Fruit fly (Drosophila melanogaster) whole organism, pupa: ENCODE measurements around the gene ninaG.

ENCODE experiments used
- CG10348 ChIP-seq: fragments of 200-800 bp; sonication (Bioruptor generic); IDR thresholded peaks from 2 replicates; pipeline ENCODE4 v1.3.6; 2022; ENCODE audit warnings: missing biosample characterization, missing genetic modification characterization
- CG12605 ChIP-seq: fragments of 200-800 bp; sonication (Bioruptor generic); IDR thresholded peaks from 2 replicates; pipeline ENCODE4 v1.3.6; 2022; ENCODE audit warnings: missing biosample characterization, missing genetic modification characterization
- CG13204 ChIP-seq: fragments of 200-800 bp; sonication (Bioruptor generic); optimal IDR thresholded peaks from 2 replicates; lab custom pipeline; 2018; ENCODE audit warnings: missing biosample characterization, mild to moderate bottlenecking, missing genetic modification characterization, moderate library complexity
- CG14655 ChIP-seq: fragments of 200-800 bp; sonication (Bioruptor generic); optimal IDR thresholded peaks from 3 replicates; lab custom pipeline; 2017; ENCODE audit warnings: mild to moderate bottlenecking, missing biosample characterization, missing genetic modification reagents, missing genetic modification characterization
- CG15710 ChIP-seq: fragments of 200-800 bp; sonication (Bioruptor generic); optimal IDR thresholded peaks from 2 replicates; lab custom pipeline; 2018; ENCODE audit warnings: missing biosample characterization, mild to moderate bottlenecking, missing genetic modification characterization, moderate library complexity
- CG17806 ChIP-seq: fragments of 200-800 bp; sonication (Bioruptor generic); optimal IDR thresholded peaks from 2 replicates; lab custom pipeline; 2018; ENCODE audit warnings: missing biosample characterization, mild to moderate bottlenecking, missing genetic modification characterization, moderate library complexity
- CG32121 ChIP-seq: fragments of 200-800 bp; sonication (Bioruptor generic); IDR thresholded peaks from 2 replicates; pipeline ENCODE4 v1.3.6; 2022; ENCODE audit warnings: missing biosample characterization, missing genetic modification characterization
- CG34367 ChIP-seq: fragments of 200-800 bp; sonication (Bioruptor generic); optimal IDR thresholded peaks from 2 replicates; lab custom pipeline; 2018; ENCODE audit warnings: missing biosample characterization, mild to moderate bottlenecking, missing genetic modification characterization
- CG4496 ChIP-seq: fragments of 200-800 bp; sonication (Bioruptor generic); IDR thresholded peaks from 3 replicates; pipeline ENCODE4 v1.3.6; 2022; ENCODE audit warnings: missing biosample characterization, missing genetic modification characterization
- CG8159 ChIP-seq: fragments of 200-800 bp; sonication (Bioruptor generic); optimal IDR thresholded peaks from 3 replicates; lab custom pipeline; 2018; ENCODE audit warnings: missing biosample characterization, mild to moderate bottlenecking, missing genetic modification characterization, moderate library complexity
- CG8301 ChIP-seq: fragments of 200-800 bp; sonication (Bioruptor generic); optimal IDR thresholded peaks from 2 replicates; lab custom pipeline; 2018; ENCODE audit warnings: missing biosample characterization, mild to moderate bottlenecking, missing genetic modification characterization
- CG9948 ChIP-seq: fragments of 200-800 bp; sonication (Bioruptor generic); optimal IDR thresholded peaks from 2 replicates; lab custom pipeline; 2018; ENCODE audit warnings: missing biosample characterization, mild to moderate bottlenecking, missing genetic modification characterization, moderate library complexity
- D1 ChIP-seq: fragments of 200-800 bp; sonication (Bioruptor generic); optimal IDR thresholded peaks from 2 replicates; lab custom pipeline; 2018; ENCODE audit warnings: missing biosample characterization, mild to moderate bottlenecking, missing genetic modification characterization, moderate library complexity
- EcR ChIP-seq: fragments of 200-800 bp; sonication (Bioruptor generic); optimal IDR thresholded peaks from 3 replicates; lab custom pipeline; 2019; ENCODE audit warnings: missing biosample characterization, missing genetic modification characterization, mild to moderate bottlenecking, moderate library complexity, missing genetic modification reagents
- Ets98B ChIP-seq: fragments of 200-800 bp; sonication (Bioruptor generic); IDR thresholded peaks from 2 replicates; pipeline ENCODE4 v1.3.6; 2022; ENCODE audit warnings: missing biosample characterization, missing genetic modification characterization
- Pif1A ChIP-seq: fragments of 200-800 bp; sonication (Bioruptor generic); optimal IDR thresholded peaks from 3 replicates; lab custom pipeline; 2016; ENCODE audit warnings: missing biosample characterization, missing genetic modification characterization
- Pif1B ChIP-seq: fragments of 200-800 bp; sonication (Bioruptor generic); optimal IDR thresholded peaks from 3 replicates; lab custom pipeline; 2016; ENCODE audit warnings: missing biosample characterization, missing genetic modification characterization
- Snoo ChIP-seq: fragments of 200-800 bp; sonication (Bioruptor generic); optimal IDR thresholded peaks from 3 replicates; lab custom pipeline; 2017; ENCODE audit warnings: missing biosample characterization, mild to moderate bottlenecking, missing genetic modification characterization, inconsistent platforms
- fd96Ca ChIP-seq: fragments of 200-800 bp; sonication (Bioruptor generic); IDR thresholded peaks from 3 replicates; pipeline ENCODE4 v1.3.6; 2022; ENCODE audit warnings: missing biosample characterization, missing genetic modification characterization
- gl ChIP-seq: fragments of 200-800 bp; sonication (Bioruptor generic); optimal IDR thresholded peaks from 2 replicates; lab custom pipeline; 2018; ENCODE audit warnings: missing biosample characterization, mild to moderate bottlenecking, missing genetic modification characterization
- rn ChIP-seq: fragments of 200-800 bp; sonication (Bioruptor generic); IDR thresholded peaks from 2 replicates; pipeline ENCODE4 v1.3.6; 2022; ENCODE audit warnings: missing biosample characterization, missing genetic modification characterization

ninaG gene

DNA sequence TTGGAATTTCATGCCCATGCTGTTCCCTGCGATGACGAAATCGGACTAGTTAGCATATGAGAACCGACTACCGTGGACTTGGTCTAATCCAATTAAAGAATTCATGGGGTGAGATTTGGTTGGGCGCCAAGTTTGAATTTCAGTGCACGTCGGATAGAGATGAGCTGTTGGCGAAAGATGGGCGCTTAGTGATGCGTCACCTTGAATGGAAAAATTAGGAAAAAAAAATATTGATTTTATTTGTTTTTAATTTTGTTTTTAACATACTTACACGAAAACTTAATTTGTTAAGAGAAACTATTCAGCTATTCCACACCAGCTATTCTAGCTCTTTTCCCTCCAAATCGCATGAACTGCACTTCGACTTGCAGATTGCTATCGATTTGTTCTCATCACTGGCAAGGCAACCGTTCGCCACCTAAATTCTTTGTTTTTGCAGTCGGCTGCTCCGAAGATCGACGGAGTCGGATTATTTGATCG lies at the start of gene ninaG, which contains the start of gene Sptz:
Gene ninaG (minus strand): TSS at position 51 of the 480 bp plus-strand sequence.
Gene Sptz (plus strand): TSS at position 450 of the 480 bp plus-strand sequence.
- no peak for TF ChIP-seq CG13204 (GFP tag; lab: Kevin White, UChicago)
- peak; percentile 88 for TF ChIP-seq CG15710 (tag; lab: Kevin White, UChicago)
- peak; percentile 90 for TF ChIP-seq Snoo (tag; lab: Kevin White, UChicago)
- peak; percentile 91 for TF ChIP-seq Ets98B
- TF ChIP-seq fd96Ca (GFP tag; lab: Robert Waterston, UW) = peak; percentile 98
- peak; percentile 85 for TF ChIP-seq CG17806 (tag; lab: Kevin White, UChicago)
- TF ChIP-seq CG14655 (GFP tag; lab: Kevin White, UChicago) = no peak
- peak; percentile 88 for TF ChIP-seq CG8159 (tag; lab: Kevin White, UChicago)
- no peak for TF ChIP-seq D1 (tag; lab: Kevin White, UChicago)
- no peak for TF ChIP-seq Pif1B (GFP tag; lab: Kevin White, UChicago)
- TF ChIP-seq CG9948 = peak; percentile 85
- TF ChIP-seq rn (GFP tag; lab: Robert Waterston, UW) = peak; percentile 92
- TF ChIP-seq Pif1A = no peak
- TF ChIP-seq gl (tag; lab: Kevin White, UChicago) = peak; percentile 64
- TF ChIP-seq CG10348 (GFP tag; lab: Robert Waterston, UW) = peak; percentile 89
- TF ChIP-seq CG12605 (GFP tag; lab: Robert Waterston, UW) = peak; percentile 79
- peak; percentile 94 for TF ChIP-seq CG32121
- TF ChIP-seq EcR (GFP tag; lab: Kevin White, UChicago) = no peak
- peak; percentile 93 for TF ChIP-seq CG4496 (GFP tag; lab: Robert Waterston, UW)
- TF ChIP-seq CG34367 (tag; lab: Kevin White, UChicago) = peak; percentile 85
- no peak for TF ChIP-seq CG8301

- TF ChIP-seq CG14655 (GFP tag; lab: Kevin White, UChicago) (peak; percentile 26), CG10348 (GFP tag; lab: Robert Waterston, UW) (no peak)
- TF ChIP-seq, all 21 proteins: peak for 1
Measured at dm6 chr3R:11469745-11470144, 48.3 kb upstream of the ninaG start.

dm6 chr3R:11467812-11468211 lies 46.3 kb upstream of the ninaG start:
- TF ChIP-seq CG15710 (tag; lab: Kevin White, UChicago) = no peak
- TF ChIP-seq Pif1B (GFP tag; lab: Kevin White, UChicago) = no peak
- no peak for TF ChIP-seq CG14655 (GFP tag; lab: Kevin White, UChicago)
- no peak for TF ChIP-seq Pif1A
- no peak for TF ChIP-seq CG9948
- no peak for TF ChIP-seq CG8159 (tag; lab: Kevin White, UChicago)
- TF ChIP-seq CG8301 = no peak
- TF ChIP-seq Snoo (tag; lab: Kevin White, UChicago) = no peak

- TF ChIP-seq rn (GFP tag; lab: Robert Waterston, UW) (no peak), CG14655 (GFP tag; lab: Kevin White, UChicago) (no peak), EcR (GFP tag; lab: Kevin White, UChicago) (no peak), gl (tag; lab: Kevin White, UChicago) (no peak)
- TF ChIP-seq, all 21 proteins: peak for 0
Measured at dm6 chr3R:11460502-11461358, 39.2 kb upstream of the ninaG start, which contains the start of gene PGRP-LB. PGRP-LB (minus strand) TSS chr3R:11460552.

DNA sequence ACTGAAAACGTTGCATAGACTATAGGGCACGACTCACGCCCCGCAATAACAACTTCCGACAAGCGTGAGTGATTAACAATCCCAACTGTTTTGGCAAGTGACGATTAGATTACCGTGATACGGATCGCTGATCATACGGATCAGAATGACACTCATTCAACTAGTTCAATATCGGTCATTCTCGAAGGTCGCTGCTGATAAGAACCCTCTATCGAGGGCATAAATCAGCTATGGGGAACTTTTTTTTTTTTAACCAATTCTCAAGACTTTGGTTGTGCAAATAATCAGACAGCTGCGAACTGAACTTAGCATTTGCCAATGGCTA lies 37.3 kb upstream of the ninaG start:
- TF ChIP-seq CG8301 (no peak), EcR (GFP tag; lab: Kevin White, UChicago) (no peak), rn (GFP tag; lab: Robert Waterston, UW) (no peak), CG4496 (GFP tag; lab: Robert Waterston, UW) (no peak), CG32121 (no peak)

DNA sequence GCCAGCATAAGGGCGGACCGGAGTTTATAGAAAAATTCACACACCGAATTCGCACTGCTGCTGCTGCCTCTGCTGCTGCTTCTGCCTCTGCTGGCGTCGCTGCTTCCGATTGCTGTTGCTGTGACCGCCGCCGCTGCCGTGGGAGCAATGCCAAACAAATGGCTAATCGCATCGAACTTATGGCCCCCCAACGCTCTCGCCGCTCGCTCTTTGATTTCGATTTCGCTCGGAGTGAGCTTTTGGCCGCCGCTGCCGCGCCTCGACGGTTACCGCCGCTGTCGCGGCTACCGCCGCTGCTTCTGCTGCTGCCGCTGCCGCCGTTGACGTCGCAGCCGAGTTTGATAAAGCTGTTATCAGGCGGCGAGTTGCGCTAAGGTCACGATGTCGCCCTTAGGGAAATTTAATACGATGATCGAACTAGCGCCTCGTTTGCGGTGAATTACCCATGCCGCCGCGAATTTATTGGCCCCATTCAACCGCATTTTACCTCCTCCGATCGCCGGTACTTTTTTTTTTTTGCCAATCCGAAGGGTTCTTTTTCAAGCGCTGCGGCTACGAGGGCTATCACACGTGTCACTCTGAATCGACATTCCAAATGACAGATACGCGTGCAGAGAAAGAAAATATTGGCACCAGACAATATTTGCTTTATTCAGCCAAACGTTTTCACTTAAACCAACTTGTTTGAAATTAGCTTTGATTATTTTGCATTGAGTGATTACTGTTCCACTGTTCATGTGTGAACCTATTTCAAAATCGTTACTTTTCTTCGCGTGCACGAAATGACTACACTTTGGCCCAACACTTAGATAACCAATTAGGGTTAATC lies 36.7 kb upstream of the ninaG start:
- TF ChIP-seq fd96Ca (GFP tag; lab: Robert Waterston, UW) = 0 out of 3 replicates have a peak, but pooled peaks have one; percentile 16
- TF ChIP-seq CG17806 (tag; lab: Kevin White, UChicago) = no peak
- TF ChIP-seq, all 21 proteins: peak for 1
